Fruit fly (Drosophila melanogaster) whole organism, pupa: ENCODE data around the gene EndoGI.

ENCODE experiments used
- CG10348 ChIP-seq: fragments of 200-800 bp; sonication (Bioruptor generic); IDR thresholded peaks from 2 replicates; pipeline ENCODE4 v1.3.6; 2022; ENCODE audit warnings: missing biosample characterization, missing genetic modification characterization
- CG12605 ChIP-seq: fragments of 200-800 bp; sonication (Bioruptor generic); IDR thresholded peaks from 2 replicates; pipeline ENCODE4 v1.3.6; 2022; ENCODE audit warnings: missing biosample characterization, missing genetic modification characterization
- CG13204 ChIP-seq: fragments of 200-800 bp; sonication (Bioruptor generic); optimal IDR thresholded peaks from 2 replicates; lab custom pipeline; 2018; ENCODE audit warnings: missing biosample characterization, mild to moderate bottlenecking, missing genetic modification characterization, moderate library complexity
- CG14655 ChIP-seq: fragments of 200-800 bp; sonication (Bioruptor generic); optimal IDR thresholded peaks from 3 replicates; lab custom pipeline; 2017; ENCODE audit warnings: mild to moderate bottlenecking, missing biosample characterization, missing genetic modification reagents, missing genetic modification characterization
- CG15710 ChIP-seq: fragments of 200-800 bp; sonication (Bioruptor generic); optimal IDR thresholded peaks from 2 replicates; lab custom pipeline; 2018; ENCODE audit warnings: missing biosample characterization, mild to moderate bottlenecking, missing genetic modification characterization, moderate library complexity
- CG17806 ChIP-seq: fragments of 200-800 bp; sonication (Bioruptor generic); optimal IDR thresholded peaks from 2 replicates; lab custom pipeline; 2018; ENCODE audit warnings: missing biosample characterization, mild to moderate bottlenecking, missing genetic modification characterization, moderate library complexity
- CG32121 ChIP-seq: fragments of 200-800 bp; sonication (Bioruptor generic); IDR thresholded peaks from 2 replicates; pipeline ENCODE4 v1.3.6; 2022; ENCODE audit warnings: missing biosample characterization, missing genetic modification characterization
- CG34367 ChIP-seq: fragments of 200-800 bp; sonication (Bioruptor generic); optimal IDR thresholded peaks from 2 replicates; lab custom pipeline; 2018; ENCODE audit warnings: missing biosample characterization, mild to moderate bottlenecking, missing genetic modification characterization
- CG4496 ChIP-seq: fragments of 200-800 bp; sonication (Bioruptor generic); IDR thresholded peaks from 3 replicates; pipeline ENCODE4 v1.3.6; 2022; ENCODE audit warnings: missing biosample characterization, missing genetic modification characterization
- CG8159 ChIP-seq: fragments of 200-800 bp; sonication (Bioruptor generic); optimal IDR thresholded peaks from 3 replicates; lab custom pipeline; 2018; ENCODE audit warnings: missing biosample characterization, mild to moderate bottlenecking, missing genetic modification characterization, moderate library complexity
- CG8301 ChIP-seq: fragments of 200-800 bp; sonication (Bioruptor generic); optimal IDR thresholded peaks from 2 replicates; lab custom pipeline; 2018; ENCODE audit warnings: missing biosample characterization, mild to moderate bottlenecking, missing genetic modification characterization
- CG9948 ChIP-seq: fragments of 200-800 bp; sonication (Bioruptor generic); optimal IDR thresholded peaks from 2 replicates; lab custom pipeline; 2018; ENCODE audit warnings: missing biosample characterization, mild to moderate bottlenecking, missing genetic modification characterization, moderate library complexity
- D1 ChIP-seq: fragments of 200-800 bp; sonication (Bioruptor generic); optimal IDR thresholded peaks from 2 replicates; lab custom pipeline; 2018; ENCODE audit warnings: missing biosample characterization, mild to moderate bottlenecking, missing genetic modification characterization, moderate library complexity
- EcR ChIP-seq: fragments of 200-800 bp; sonication (Bioruptor generic); optimal IDR thresholded peaks from 3 replicates; lab custom pipeline; 2019; ENCODE audit warnings: missing biosample characterization, missing genetic modification characterization, mild to moderate bottlenecking, moderate library complexity, missing genetic modification reagents
- Ets98B ChIP-seq: fragments of 200-800 bp; sonication (Bioruptor generic); IDR thresholded peaks from 2 replicates; pipeline ENCODE4 v1.3.6; 2022; ENCODE audit warnings: missing biosample characterization, missing genetic modification characterization
- Pif1A ChIP-seq: fragments of 200-800 bp; sonication (Bioruptor generic); optimal IDR thresholded peaks from 3 replicates; lab custom pipeline; 2016; ENCODE audit warnings: missing biosample characterization, missing genetic modification characterization
- Pif1B ChIP-seq: fragments of 200-800 bp; sonication (Bioruptor generic); optimal IDR thresholded peaks from 3 replicates; lab custom pipeline; 2016; ENCODE audit warnings: missing biosample characterization, missing genetic modification characterization
- Snoo ChIP-seq: fragments of 200-800 bp; sonication (Bioruptor generic); optimal IDR thresholded peaks from 3 replicates; lab custom pipeline; 2017; ENCODE audit warnings: missing biosample characterization, mild to moderate bottlenecking, missing genetic modification characterization, inconsistent platforms
- fd96Ca ChIP-seq: fragments of 200-800 bp; sonication (Bioruptor generic); IDR thresholded peaks from 3 replicates; pipeline ENCODE4 v1.3.6; 2022; ENCODE audit warnings: missing biosample characterization, missing genetic modification characterization
- gl ChIP-seq: fragments of 200-800 bp; sonication (Bioruptor generic); optimal IDR thresholded peaks from 2 replicates; lab custom pipeline; 2018; ENCODE audit warnings: missing biosample characterization, mild to moderate bottlenecking, missing genetic modification characterization
- rn ChIP-seq: fragments of 200-800 bp; sonication (Bioruptor generic); IDR thresholded peaks from 2 replicates; pipeline ENCODE4 v1.3.6; 2022; ENCODE audit warnings: missing biosample characterization, missing genetic modification characterization

Gene EndoGI

DNA sequence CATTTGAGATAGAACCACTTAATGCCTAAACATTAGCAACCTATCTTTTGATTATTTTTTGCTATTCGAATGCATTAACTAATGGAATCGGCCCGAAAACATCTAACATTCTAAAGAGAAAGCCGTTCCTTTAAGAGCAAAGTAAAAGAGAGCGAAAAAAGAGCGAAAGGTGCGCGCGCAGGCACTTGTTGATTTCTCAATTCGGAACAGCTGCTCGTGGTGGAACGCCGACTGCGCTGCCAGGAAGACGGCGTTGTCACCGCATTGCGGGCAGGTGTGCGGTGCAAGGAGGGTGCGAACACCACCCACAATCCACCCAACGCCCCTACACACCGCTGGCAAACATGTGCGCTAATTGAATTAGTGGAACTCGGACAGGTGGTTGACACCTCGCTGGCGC lies 22.7 kb upstream of the EndoGI start:
- TF ChIP-seq Snoo (tag; lab: Kevin White, UChicago) = no peak
- no peak for TF ChIP-seq CG4496 (GFP tag; lab: Robert Waterston, UW)
- no peak for TF ChIP-seq CG13204
- no peak for TF ChIP-seq CG8159 (tag; lab: Kevin White, UChicago)
- no peak for TF ChIP-seq D1 (tag; lab: Kevin White, UChicago)
- TF ChIP-seq CG8301 (tag; lab: Kevin White, UChicago) = no peak
- no peak for TF ChIP-seq Ets98B (GFP tag; lab: Robert Waterston, UW)
- no peak for TF ChIP-seq fd96Ca (GFP tag; lab: Robert Waterston, UW)
- no peak for TF ChIP-seq CG34367 (tag; lab: Kevin White, UChicago)
- no peak for TF ChIP-seq CG15710 (tag; lab: Kevin White, UChicago)
- no peak for TF ChIP-seq CG32121 (GFP tag; lab: Robert Waterston, UW)
- no peak for TF ChIP-seq Pif1B (GFP tag; lab: Kevin White, UChicago)
- no peak for TF ChIP-seq EcR (GFP tag; lab: Kevin White, UChicago)
- no peak for TF ChIP-seq CG10348

DNA sequence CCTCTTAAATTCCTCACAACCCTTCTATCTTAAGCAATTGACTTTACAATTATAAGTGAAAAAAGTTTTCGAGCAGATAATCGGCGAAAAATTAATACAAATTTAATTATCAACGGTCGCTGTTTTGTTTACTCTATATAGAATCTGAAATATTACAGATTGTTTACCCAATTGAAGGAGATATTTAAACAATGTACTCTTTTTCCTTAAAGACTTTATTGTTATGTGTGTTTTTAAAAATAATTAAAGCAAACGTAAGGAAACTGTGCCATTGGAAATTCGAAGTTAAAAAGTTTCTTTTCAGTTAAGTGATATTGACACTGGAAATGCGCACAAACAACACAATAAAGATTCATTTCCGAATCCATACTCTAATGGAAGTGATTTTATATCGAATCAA lies 15.8 kb upstream of the EndoGI start, which contains the start of gene CG42818:
TSS of gene CG42818 (plus strand) at position 301 of the 400 bp plus-strand sequence.
- TF ChIP-seq CG17806 (tag; lab: Kevin White, UChicago) = no peak
- no peak for TF ChIP-seq Snoo (tag; lab: Kevin White, UChicago)
- no peak for TF ChIP-seq CG12605
- no peak for TF ChIP-seq CG14655
- TF ChIP-seq CG15710 (tag; lab: Kevin White, UChicago) = no peak
- TF ChIP-seq CG9948 = no peak
- TF ChIP-seq CG8159 (tag; lab: Kevin White, UChicago) = no peak
- no peak for TF ChIP-seq CG8301 (tag; lab: Kevin White, UChicago)
- TF ChIP-seq EcR (GFP tag; lab: Kevin White, UChicago) = no peak

- TF ChIP-seq Snoo (tag; lab: Kevin White, UChicago) (peak; percentile 1), CG4496 (GFP tag; lab: Robert Waterston, UW) (no peak), CG14655 (no peak), CG13204 (no peak), CG10348 (no peak), CG17806 (tag; lab: Kevin White, UChicago) (peak; percentile 41), D1 (tag; lab: Kevin White, UChicago) (no peak), fd96Ca (GFP tag; lab: Robert Waterston, UW) (no peak), Pif1A (peak; percentile 34), CG9948 (no peak), gl (no peak), CG8301 (tag; lab: Kevin White, UChicago) (peak; percentile 31)
Observed at dm6 chr2L:16251598-16252131, 5.8 kb upstream of the EndoGI start, which contains the start of gene CG46309. Gene CG46309, minus strand, starts transcription at chr2L:16251788.

dm6 chr2L:16255232-16256117 lies 2.0 kb upstream of the EndoGI start:
- TF ChIP-seq CG8159 (tag; lab: Kevin White, UChicago) (peak; percentile 24), CG14655 (no peak), Snoo (tag; lab: Kevin White, UChicago) (no peak), D1 (tag; lab: Kevin White, UChicago) (no peak), CG8301 (tag; lab: Kevin White, UChicago) (no peak), Ets98B (GFP tag; lab: Robert Waterston, UW) (no peak), CG13204 (peak; percentile 13), CG15710 (tag; lab: Kevin White, UChicago) (peak; percentile 12), Pif1A (no peak), CG10348 (no peak), CG34367 (tag; lab: Kevin White, UChicago) (peak; percentile 34), CG32121 (GFP tag; lab: Robert Waterston, UW) (no peak), CG9948 (no peak), CG4496 (GFP tag; lab: Robert Waterston, UW) (no peak), CG17806 (tag; lab: Kevin White, UChicago) (no peak), fd96Ca (GFP tag; lab: Robert Waterston, UW) (no peak), gl (peak; percentile 50), Pif1B (GFP tag; lab: Kevin White, UChicago) (no peak), CG12605 (no peak), EcR (GFP tag; lab: Kevin White, UChicago) (peak; percentile 98), rn (GFP tag; lab: Robert Waterston, UW) (no peak)
- TF ChIP-seq, all 21 proteins: peak for 6

DNA sequence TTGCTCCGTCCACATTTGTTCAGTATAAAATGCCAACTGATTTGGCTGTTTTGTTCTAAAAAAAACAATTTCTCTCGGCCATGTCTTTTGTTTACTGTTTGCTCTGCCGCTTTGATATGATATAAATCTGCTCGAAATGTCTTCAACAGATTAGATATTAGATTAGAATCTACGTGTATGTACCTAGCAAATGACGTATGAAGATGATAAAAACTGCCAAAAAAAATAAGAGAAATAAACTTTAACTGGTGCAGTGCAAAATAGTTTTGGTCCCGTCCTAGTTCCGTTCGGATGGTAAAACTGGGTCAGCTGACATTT lies 1.4 kb upstream of the EndoGI start:
- TF ChIP-seq EcR (GFP tag; lab: Kevin White, UChicago) (no peak), CG34367 (tag; lab: Kevin White, UChicago) (no peak), Ets98B (GFP tag; lab: Robert Waterston, UW) (no peak), Snoo (tag; lab: Kevin White, UChicago) (no peak), CG15710 (tag; lab: Kevin White, UChicago) (no peak), D1 (tag; lab: Kevin White, UChicago) (no peak), Pif1B (GFP tag; lab: Kevin White, UChicago) (no peak), CG10348 (no peak), CG13204 (no peak), CG14655 (no peak)
